Fruit fly (Drosophila melanogaster) whole organism, embryonic: ENCODE measurements around the gene CG15602.

Experiments used
- Hr51 ChIP-seq, 2 experiments: fragments of 200-800 bp; sonication (Bioruptor generic); optimal IDR thresholded peaks; 2 replicates in 1 of 2; 3 replicates in 1 of 2; lab custom pipeline; 2016 to 2018; ENCODE audit warnings: missing biosample characterization in 2 of 2, missing genetic modification characterization in 2 of 2, mild to moderate bottlenecking in 1 of 2, moderate library complexity in 1 of 2
- Lpt ChIP-seq: fragments of >200 bp; optimal IDR thresholded peaks from 2 replicates; lab custom pipeline; 2018; ENCODE audit warnings: missing biosample characterization, missing genetic modification characterization
- gsb-n ChIP-seq: fragments of 200-800 bp; sonication (Bioruptor generic); optimal IDR thresholded peaks from 3 replicates; lab custom pipeline; 2018; ENCODE audit warnings: missing biosample characterization, mild to moderate bottlenecking, missing genetic modification characterization

DNA sequence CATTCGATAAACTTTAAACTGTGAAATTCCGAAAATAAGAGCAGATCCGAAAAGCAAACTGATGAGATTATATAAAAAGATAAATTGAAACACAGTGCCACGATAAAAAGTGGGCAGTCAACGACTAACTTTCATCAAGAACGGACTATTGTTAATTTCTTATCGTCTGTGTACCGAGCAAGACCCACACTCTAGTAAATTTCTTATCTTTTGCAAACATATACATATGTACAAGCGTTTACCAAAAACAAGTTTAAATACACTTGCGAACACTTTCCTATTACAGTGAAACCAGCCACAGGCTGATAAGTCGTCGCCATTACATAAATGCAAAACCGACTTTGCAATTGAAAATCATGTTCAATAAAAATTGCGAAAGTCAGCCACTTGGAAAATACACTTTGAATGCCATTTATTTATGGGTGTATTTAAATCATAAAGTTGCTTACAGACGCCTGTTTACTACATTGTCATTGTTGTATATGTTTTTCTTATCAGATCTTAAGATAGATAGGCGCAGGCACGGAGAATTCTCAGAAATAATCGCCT is 40.5 kb upstream of the CG15602 start:
- TF ChIP-seq gsb-n (tag; lab: Kevin White, UChicago), result no peak
- no peak for TF ChIP-seq Hr51 (GFP tag; optimal IDR thresholded peaks at IDR 0.05; lab: Kevin White, UChicago)
- no peak for TF ChIP-seq Lpt (GFP tag; lab: Kevin White, UChicago)
